Worm (Caenorhabditis elegans): ENCODE results near the gene msp-76.

- TF ChIP-seq ama-1 (optimal IDR thresholded peaks at IDR 0.05) = no peak
- no peak for TF ChIP-seq ets-7 (tag; optimal IDR thresholded peaks at IDR 0.05)
- TF ChIP-seq pes-1 (GFP tag; IDR thresholded peaks at IDR 0.05) = no peak
Observed at ce11 chrIV:9671001-9671652, 17.7 kb upstream of the msp-76 start.

Measured in whole organism, early embryonic.